Fruit fly (Drosophila melanogaster): ENCODE measurements around the gene RpS12.

DNA sequence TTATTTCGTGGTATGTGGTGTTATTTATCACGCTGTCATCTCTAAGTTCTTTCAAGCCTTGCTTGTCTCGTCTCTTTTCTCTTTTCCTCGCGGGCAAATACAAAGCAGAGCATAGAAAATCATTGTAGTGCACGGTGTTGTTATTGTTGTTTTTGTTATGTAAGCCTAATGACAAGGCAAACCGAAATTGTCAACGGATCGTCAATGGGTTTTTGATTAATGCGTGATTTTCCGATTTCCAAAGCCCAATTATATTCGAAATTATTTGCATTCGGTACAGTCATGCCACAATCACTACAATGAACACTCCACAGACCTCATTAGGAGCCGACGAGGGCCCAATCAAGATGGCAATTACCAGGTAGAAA lies 9.7 kb downstream of the RpS12 start:
- no peak for TF ChIP-seq Vsx2 (GFP tag; optimal IDR thresholded peaks at IDR 0.05; ENCODE audit: partially characterized antibody)
- no peak for TF ChIP-seq br (GFP tag; optimal IDR thresholded peaks at IDR 0.05)
- TF ChIP-seq OdsH (GFP tag; optimal IDR thresholded peaks at IDR 0.05), result no peak
- no peak for TF ChIP-seq Abd-B (GFP tag; optimal IDR thresholded peaks at IDR 0.05)
- TF ChIP-seq Dfd (GFP tag; optimal IDR thresholded peaks at IDR 0.05), result no peak
- TF ChIP-seq Mio (GFP tag; optimal IDR thresholded peaks at IDR 0.05), result no peak
- no peak for TF ChIP-seq psq (GFP tag; optimal IDR thresholded peaks at IDR 0.05)
- TF ChIP-seq CrebA (GFP tag; optimal IDR thresholded peaks at IDR 0.05; ENCODE audit: borderline replicate concordance), result no peak
- TF ChIP-seq h (GFP tag; optimal IDR thresholded peaks at IDR 0.05), result no peak
- TF ChIP-seq lola (GFP tag; optimal IDR thresholded peaks at IDR 0.05), result no peak

Measured in whole organism, wandering third instar larva.